Fruit fly (Drosophila melanogaster) whole organism, embryonic: Measurements from ENCODE around the gene Crg-1.

Source experiments
- Adf1 ChIP-seq: fragments of 200-800 bp; sonication (Bioruptor generic); IDR thresholded peaks from 2 replicates; pipeline ENCODE4 v1.3.6; 2022; ENCODE audit warnings: missing biosample characterization, missing genetic modification characterization
- Bgb ChIP-seq: fragments of 200-800 bp; sonication (Bioruptor generic); IDR thresholded peaks from 2 replicates; pipeline ENCODE4 v1.3.6; 2022; ENCODE audit warnings: missing biosample characterization, missing genetic modification characterization; ENCODE audit not compliant: partially characterized antibody
- CG10321 ChIP-seq: fragments of 200-800 bp; sonication (Bioruptor generic); IDR thresholded peaks from 2 replicates; pipeline ENCODE4 v1.3.6; 2022; ENCODE audit warnings: missing biosample characterization, missing genetic modification characterization
- CG10654 ChIP-seq: fragments of 200-800 bp; sonication (Bioruptor generic); optimal IDR thresholded peaks from 2 replicates; lab custom pipeline; 2016; ENCODE audit warnings: missing biosample characterization, missing genetic modification characterization
- CG13775 ChIP-seq: fragments of 200-800 bp; sonication (Bioruptor generic); optimal IDR thresholded peaks from 3 replicates; lab custom pipeline; 2017; ENCODE audit warnings: missing biosample characterization, mild to moderate bottlenecking, missing genetic modification characterization
- CG15479 ChIP-seq: fragments of 200-800 bp; sonication (Bioruptor generic); optimal IDR thresholded peaks from 3 replicates; lab custom pipeline; 2019; ENCODE audit warnings: missing biosample characterization, mild to moderate bottlenecking, missing genetic modification characterization, moderate library complexity
- CG1603 ChIP-seq: fragments of 200-800 bp; sonication (Bioruptor generic); optimal IDR thresholded peaks from 2 replicates; lab custom pipeline; 2019; ENCODE audit warnings: missing biosample characterization, mild to moderate bottlenecking, missing genetic modification characterization, moderate library complexity
- CG17328 ChIP-seq: fragments of 200-800 bp; sonication (Bioruptor generic); IDR thresholded peaks from 2 replicates; pipeline ENCODE4 v1.3.6; 2022; ENCODE audit warnings: missing biosample characterization, missing genetic modification characterization
- CG17385 ChIP-seq: fragments of 200-800 bp; sonication (Bioruptor generic); optimal IDR thresholded peaks from 3 replicates; lab custom pipeline; 2018; ENCODE audit warnings: missing biosample characterization, mild to moderate bottlenecking, missing genetic modification characterization
- CG1792 ChIP-seq: fragments of 200-800 bp; sonication (Bioruptor generic); optimal IDR thresholded peaks from 2 replicates; lab custom pipeline; 2016; ENCODE audit warnings: missing biosample characterization, missing genetic modification characterization
- CG1832 ChIP-seq: fragments of 200-800 bp; sonication (Bioruptor generic); optimal IDR thresholded peaks from 2 replicates; lab custom pipeline; 2017; ENCODE audit warnings: missing biosample characterization, mild to moderate bottlenecking, missing genetic modification characterization, inconsistent platforms
- CG31224 ChIP-seq: fragments of 200-800 bp; sonication (Bioruptor generic); IDR thresholded peaks from 2 replicates; pipeline ENCODE4 v1.3.6; 2022; ENCODE audit warnings: missing biosample characterization, missing genetic modification characterization
- CG32532 ChIP-seq: fragments of 200-800 bp; sonication (Bioruptor generic); IDR thresholded peaks from 2 replicates; pipeline ENCODE4 v1.3.6; 2022; ENCODE audit warnings: missing biosample characterization, missing genetic modification characterization
- CG3407 ChIP-seq: fragments of 200-800 bp; sonication (Bioruptor generic); optimal IDR thresholded peaks from 2 replicates; lab custom pipeline; 2018; ENCODE audit warnings: missing biosample characterization, mild to moderate bottlenecking, missing genetic modification characterization
- CG7357 ChIP-seq: fragments of 200-800 bp; sonication (Bioruptor generic); IDR thresholded peaks from 3 replicates; pipeline ENCODE4 v1.3.6; 2022; ENCODE audit warnings: missing biosample characterization, missing genetic modification characterization
- CG7839 ChIP-seq: fragments of 200-800 bp; sonication (Bioruptor generic); optimal IDR thresholded peaks from 3 replicates; lab custom pipeline; 2018; ENCODE audit warnings: missing biosample characterization, mild to moderate bottlenecking, missing genetic modification characterization, moderate library complexity
- CG7987 ChIP-seq: fragments of 200-800 bp; sonication (Bioruptor generic); optimal IDR thresholded peaks from 2 replicates; lab custom pipeline; 2018; ENCODE audit warnings: missing biosample characterization, mild to moderate bottlenecking, missing genetic modification characterization, moderate library complexity
- CG8290 ChIP-seq, 3 experiments: fragments of 200-800 bp; sonication (Bioruptor generic); optimal IDR thresholded peaks; 2 replicates each; lab custom pipeline; 2016 to 2019; ENCODE audit warnings: missing biosample characterization in 3 of 3, missing genetic modification characterization in 3 of 3, mild to moderate bottlenecking in 2 of 3, moderate library complexity in 1 of 3
- CG8478 ChIP-seq: fragments of >200 bp; optimal IDR thresholded peaks from 2 replicates; lab custom pipeline; 2018
- Dbx ChIP-seq: fragments of 200-800 bp; sonication (Bioruptor generic); IDR thresholded peaks from 3 replicates; pipeline ENCODE4 v1.3.6; 2022; ENCODE audit warnings: missing biosample characterization, missing genetic modification characterization
- Deaf1 ChIP-seq: fragments of 200-800 bp; optimal IDR thresholded peaks from 3 replicates; lab custom pipeline; 2019; ENCODE audit warnings: missing biosample characterization, mild to moderate bottlenecking, missing genetic modification characterization, moderate library complexity
- Dll ChIP-seq: fragments of 200-800 bp; sonication (Bioruptor generic); IDR thresholded peaks from 4 replicates; pipeline ENCODE4 v1.3.6; 2022; ENCODE audit warnings: missing biosample characterization, missing genetic modification characterization; ENCODE audit not compliant: partially characterized antibody
- Pdp1 ChIP-seq, 2 experiments: fragments of 200-800 bp; sonication (Bioruptor generic); optimal IDR thresholded peaks; 3 replicates each; lab custom pipeline; 2016; ENCODE audit warnings: missing biosample characterization in 2 of 2, missing genetic modification characterization in 2 of 2, mild to moderate bottlenecking in 1 of 2, moderate library complexity in 1 of 2
- Side ChIP-seq: fragments of 200-800 bp; sonication (Bioruptor generic); optimal IDR thresholded peaks from 2 replicates; lab custom pipeline; 2016; ENCODE audit warnings: missing biosample characterization, missing genetic modification characterization
- Spps ChIP-seq: fragments of 200-800 bp; sonication (Bioruptor generic); optimal IDR thresholded peaks from 2 replicates; lab custom pipeline; 2018; ENCODE audit warnings: missing biosample characterization, mild to moderate bottlenecking, missing genetic modification characterization
- bab2 ChIP-seq: fragments of 200-800 bp; sonication (Bioruptor generic); optimal IDR thresholded peaks from 2 replicates; lab custom pipeline; 2016; ENCODE audit warnings: missing biosample characterization, missing genetic modification characterization
- bcd ChIP-seq: fragments of 200-800 bp; sonication (Bioruptor generic); optimal IDR thresholded peaks from 2 replicates; lab custom pipeline; 2017; ENCODE audit warnings: missing biosample characterization, mild to moderate bottlenecking, missing genetic modification characterization
- cato ChIP-seq: fragments of 200-800 bp; sonication (Bioruptor generic); optimal IDR thresholded peaks from 2 replicates; lab custom pipeline; 2016; ENCODE audit warnings: missing biosample characterization, missing genetic modification characterization, borderline replicate concordance
- chinmo ChIP-seq: fragments of 200-800 bp; sonication (Bioruptor generic); IDR thresholded peaks from 4 replicates; pipeline ENCODE4 v1.3.6; 2022; ENCODE audit warnings: missing biosample characterization, missing genetic modification characterization; ENCODE audit not compliant: partially characterized antibody
- crol ChIP-seq: fragments of 200-800 bp; sonication (Bioruptor generic); IDR thresholded peaks from 2 replicates; pipeline ENCODE4 v1.3.6; 2022; ENCODE audit warnings: missing biosample characterization, missing genetic modification characterization
- dan ChIP-seq: fragments of 200-800 bp; sonication (Bioruptor generic); IDR thresholded peaks from 2 replicates; pipeline ENCODE4 v1.3.6; 2022; ENCODE audit warnings: missing biosample characterization, missing genetic modification characterization
- dpn ChIP-seq, 2 experiments: fragments of 200-800 bp; sonication (Bioruptor generic); optimal IDR thresholded peaks; 3 replicates each; lab custom pipeline; 2016; ENCODE audit warnings: missing biosample characterization in 2 of 2, missing genetic modification characterization in 2 of 2
- eve ChIP-seq, 2 experiments: fragments of >200 bp; optimal IDR thresholded peaks; 2 replicates each; lab custom pipeline; 2017; ENCODE audit warnings: missing biosample characterization in 2 of 2, missing genetic modification characterization in 2 of 2
- fu2 ChIP-seq: fragments of 200-800 bp; sonication (Bioruptor generic); optimal IDR thresholded peaks from 2 replicates; lab custom pipeline; 2016; ENCODE audit warnings: missing biosample characterization, missing genetic modification characterization
- gce ChIP-seq: fragments of 200-800 bp; sonication (Bioruptor generic); IDR thresholded peaks from 3 replicates; pipeline ENCODE4 v1.3.6; 2022; ENCODE audit warnings: missing biosample characterization, missing genetic modification characterization
- hbn ChIP-seq: fragments of 200-800 bp; sonication (Bioruptor generic); IDR thresholded peaks from 2 replicates; pipeline ENCODE4 v1.3.6; 2022; ENCODE audit warnings: missing biosample characterization, missing genetic modification characterization; ENCODE audit not compliant: partially characterized antibody
- hth ChIP-seq: fragments of >200 bp; optimal IDR thresholded peaks from 2 replicates; lab custom pipeline; 2017; ENCODE audit warnings: inconsistent platforms
- inv ChIP-seq: fragments of 200-800 bp; sonication (Bioruptor generic); IDR thresholded peaks from 2 replicates; pipeline ENCODE4 v1.3.6; 2022; ENCODE audit warnings: missing biosample characterization, missing genetic modification characterization; ENCODE audit not compliant: partially characterized antibody
- jumu ChIP-seq: fragments of 200-800 bp; sonication (Bioruptor generic); optimal IDR thresholded peaks from 3 replicates; lab custom pipeline; 2016; ENCODE audit warnings: missing biosample characterization, missing genetic modification characterization
- nerfin-1 ChIP-seq: fragments of 200-800 bp; sonication (Bioruptor generic); optimal IDR thresholded peaks from 3 replicates; lab custom pipeline; 2019; ENCODE audit warnings: missing biosample characterization, mild to moderate bottlenecking, missing genetic modification characterization, moderate library complexity
- onecut ChIP-seq: fragments of 200-800 bp; sonication (Bioruptor generic); IDR thresholded peaks from 2 replicates; pipeline ENCODE4 v1.3.6; 2022; ENCODE audit warnings: missing biosample characterization, missing genetic modification characterization
- pros ChIP-seq: fragments of 200-800 bp; sonication (Bioruptor generic); optimal IDR thresholded peaks from 3 replicates; lab custom pipeline; 2019; ENCODE audit warnings: missing biosample characterization, mild to moderate bottlenecking, missing genetic modification characterization, moderate library complexity
- pzg ChIP-seq: fragments of 200-800 bp; sonication (Bioruptor generic); optimal IDR thresholded peaks from 3 replicates; lab custom pipeline; 2018; ENCODE audit warnings: missing biosample characterization, mild to moderate bottlenecking, missing genetic modification characterization, moderate library complexity
- run ChIP-seq: fragments of 200-800 bp; sonication (Bioruptor generic); optimal IDR thresholded peaks from 3 replicates; lab custom pipeline; 2018; ENCODE audit warnings: missing biosample characterization, mild to moderate bottlenecking, missing genetic modification characterization
- slp2 ChIP-seq: fragments of 200-800 bp; sonication (Bioruptor generic); optimal IDR thresholded peaks from 2 replicates; lab custom pipeline; 2016; ENCODE audit warnings: missing biosample characterization, missing genetic modification characterization
- ttk ChIP-seq: fragments of 200-800 bp; sonication (Bioruptor generic); IDR thresholded peaks from 2 replicates; pipeline ENCODE4 v2.1.2; 2022; ENCODE audit warnings: missing biosample characterization, missing genetic modification characterization
- vfl ChIP-seq: fragments of 200-800 bp; sonication (Bioruptor generic); optimal IDR thresholded peaks from 2 replicates; lab custom pipeline; 2016; ENCODE audit warnings: missing biosample characterization, missing genetic modification characterization
- zen2 ChIP-seq: fragments of 200-800 bp; sonication (Bioruptor generic); IDR thresholded peaks from 3 replicates; pipeline ENCODE4 v1.3.6; 2022; ENCODE audit warnings: missing biosample characterization, missing genetic modification characterization; ENCODE audit not compliant: partially characterized antibody

The Crg-1 gene

DNA sequence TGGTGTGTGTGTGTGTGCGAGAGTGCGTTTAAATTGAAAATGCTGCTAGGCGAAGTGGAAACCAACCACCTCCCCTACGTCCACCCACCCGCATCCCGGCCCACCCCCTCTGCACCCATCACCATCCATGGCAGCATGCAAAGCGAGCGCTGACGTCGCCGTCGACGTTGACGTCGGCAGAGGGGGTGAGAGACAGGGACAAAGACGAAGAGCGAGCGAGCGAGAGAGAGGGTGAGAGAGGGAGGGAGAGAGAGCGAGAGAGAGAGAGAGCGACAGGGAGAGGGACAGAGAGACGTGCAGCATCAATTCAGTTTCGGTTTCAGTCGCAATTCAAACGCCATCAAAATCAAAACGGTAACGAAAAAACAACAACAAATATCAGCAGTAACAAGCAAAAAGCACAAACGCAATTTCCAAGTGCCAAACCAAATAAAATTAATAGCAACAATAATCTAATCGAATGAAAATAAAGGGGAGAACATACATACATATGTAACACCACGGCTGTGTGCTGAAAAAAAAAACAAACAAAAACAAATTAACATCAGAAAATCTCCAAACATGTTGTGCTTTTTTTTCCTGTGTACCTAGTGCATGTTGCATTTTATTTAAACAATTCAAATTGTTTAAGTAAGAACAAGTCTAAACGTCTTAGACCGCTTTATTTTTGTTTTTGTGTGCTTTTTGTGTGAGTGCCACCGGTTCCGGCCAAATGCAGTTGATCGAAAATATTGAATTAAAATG, 44.1 kb upstream of the Crg-1 start (continued):
- TF ChIP-seq chinmo (GFP tag; lab: Robert Waterston, UW) (peak; percentile 93; the same call in 3 of the 4 replicates), hth (lab: Kevin White, UChicago) (no peak), bab2 (no peak), fu2 (GFP tag; lab: Kevin White, UChicago) (no peak), CG8290 (GFP tag; optimal IDR thresholded peaks at IDR 0.05; lab: Kevin White, UChicago) (no peak), CG8290 (tag; optimal IDR thresholded peaks at IDR 0.05; lab: Kevin White, UChicago) (peak in 1 of 2 experiments; percentile 12), eve (GFP tag; optimal IDR thresholded peaks at IDR 0.05; lab: Kevin White, UChicago) (peak in 1 of 2 experiments; percentile 54), dpn (GFP tag; optimal IDR thresholded peaks at IDR 0.05; lab: Kevin White, UChicago) (no peak), nerfin-1 (tag; lab: Kevin White, UChicago) (peak; percentile 1), crol (GFP tag; lab: Robert Waterston, UW) (peak; percentile 99), CG1832 (peak; percentile 94), CG10321 (GFP tag; lab: Robert Waterston, UW) (peak; percentile 36; the same call in 1 of the 2 replicates), Dll (0 out of 4 replicates have a peak, but pooled peaks have one; percentile 26), slp2 (GFP tag; lab: Kevin White, UChicago) (no peak), CG10654 (no peak), bcd (GFP tag; lab: Kevin White, UChicago) (no peak), Spps (tag; lab: Kevin White, UChicago) (no peak), pros (GFP tag; lab: Kevin White, UChicago) (peak; percentile 56), dan (GFP tag; lab: Robert Waterston, UW) (no peak), vfl (GFP tag; lab: Kevin White, UChicago) (no peak), CG8478 (lab: Kevin White, UChicago) (peak; percentile 30), CG3407 (GFP tag; lab: Kevin White, UChicago) (no peak), CG13775 (GFP tag; lab: Kevin White, UChicago) (no peak), Adf1 (GFP tag; lab: Robert Waterston, UW) (peak; percentile 99), zen2 (GFP tag; lab: Robert Waterston, UW) (peak; percentile 48; the same call in 1 of the 3 replicates), CG7839 (tag; lab: Kevin White, UChicago) (no peak), Side (GFP tag; lab: Kevin White, UChicago) (no peak), CG32532 (peak; percentile 60; the same call in 1 of the 2 replicates), jumu (no peak), Pdp1 (GFP tag; optimal IDR thresholded peaks at IDR 0.05; lab: Kevin White, UChicago) (no peak), CG1792 (GFP tag; lab: Kevin White, UChicago) (peak; percentile 11), Deaf1 (peak; percentile 78), CG7987 (no peak), CG7357 (GFP tag; lab: Robert Waterston, UW) (no peak), Bgb (GFP tag; lab: Robert Waterston, UW) (peak; percentile 34; the same call in 1 of the 2 replicates), hbn (0 out of 2 replicates have a peak, but pooled peaks have one; percentile 20), cato (GFP tag; lab: Kevin White, UChicago) (no peak), CG17328 (no peak), inv (GFP tag; lab: Robert Waterston, UW) (no peak), CG17385 (GFP tag; lab: Kevin White, UChicago) (peak; percentile 43), ttk (GFP tag; lab: Robert Waterston, UW) (peak; percentile 51; the same call in 1 of the 2 replicates), CG1603 (no peak), gce (GFP tag; lab: Robert Waterston, UW) (no peak), Dbx (GFP tag; lab: Robert Waterston, UW) (peak; percentile 47; the same call in 2 of the 3 replicates), CG15479 (peak; percentile 14), CG31224 (GFP tag; lab: Robert Waterston, UW) (no peak), onecut (no peak), pzg (GFP tag; lab: Kevin White, UChicago) (no peak), run (tag; lab: Kevin White, UChicago) (no peak)
